Worm (Caenorhabditis elegans) whole organism, L4 larva: ENCODE results near the gene R04B5.5.
A peak's percentile ranks its signal among the peaks of the same experiment; 100 is the strongest.

Experiments used
- F37D6.2 ChIP-seq: sonication (generic microtip); optimal IDR thresholded peaks from 2 replicates; lab custom pipeline; 2016; ENCODE audit warnings: mild to moderate bottlenecking, missing genetic modification characterization, missing compliant biosample characterization
- F44E2.7 ChIP-seq: fragments of 200-800 bp; sonication (Bioruptor generic); IDR thresholded peaks from 2 replicates; pipeline ENCODE4 v2.1.2; 2022; ENCODE audit warnings: missing genetic modification characterization, missing compliant biosample characterization
- R02D3.7 ChIP-seq: fragments of 150-350 bp; sonication (generic microtip); optimal IDR thresholded peaks from 3 replicates; lab custom pipeline; 2014; ENCODE audit warnings: missing biosample characterization, missing genetic modification characterization
- T20F7.1 ChIP-seq: fragments of 200-800 bp; sonication (Bioruptor generic); optimal IDR thresholded peaks from 2 replicates; lab custom pipeline; 2018; ENCODE audit warnings: mild to moderate bottlenecking, missing genetic modification characterization, missing compliant biosample characterization
- Y75B8A.6 ChIP-seq: fragments of 200-800 bp; sonication (Bioruptor generic); IDR thresholded peaks from 2 replicates; pipeline ENCODE4 v1.3.6; 2022; ENCODE audit warnings: missing genetic modification reagents, missing genetic modification characterization, missing compliant biosample characterization
- ZK546.5 ChIP-seq, 2 experiments: sonication (generic microtip); optimal IDR thresholded peaks; 2 replicates each; lab custom pipeline; 2017; ENCODE audit warnings: missing biosample characterization in 2 of 2, missing genetic modification characterization in 2 of 2
- aly-2 ChIP-seq: sonication (generic microtip); optimal IDR thresholded peaks from 2 replicates; lab custom pipeline; 2018; ENCODE audit warnings: missing biosample characterization, missing genetic modification characterization
- ceh-62 ChIP-seq: sonication (generic microtip); optimal IDR thresholded peaks from 2 replicates; lab custom pipeline; 2017; ENCODE audit warnings: missing biosample characterization, missing genetic modification characterization
- ceh-82 ChIP-seq: sonication (generic microtip); optimal IDR thresholded peaks from 2 replicates; lab custom pipeline; 2017; ENCODE audit warnings: missing biosample characterization, missing genetic modification characterization
- ces-1 ChIP-seq: fragments of 150-350 bp; sonication (generic microtip); optimal IDR thresholded peaks from 4 replicates; lab custom pipeline; 2014; ENCODE audit warnings: missing biosample characterization, missing genetic modification reagents, missing genetic modification characterization
- daf-16 ChIP-seq, 3 experiments: sonication (generic microtip); optimal IDR thresholded peaks; 2 replicates each; lab custom pipeline; 2016 to 2017; ENCODE audit warnings: missing genetic modification characterization in 3 of 3, missing genetic modification reagents in 3 of 3, mild to moderate bottlenecking in 2 of 3, missing compliant biosample characterization in 2 of 3, missing biosample characterization in 1 of 3, moderate library complexity in 1 of 3
- daf-19 ChIP-seq: fragments of 200-800 bp; sonication (Bioruptor generic); conservative IDR thresholded peaks from 2 replicates; pipeline ENCODE4 v1.3.6; 2022; ENCODE audit warnings: missing genetic modification characterization, missing compliant biosample characterization
- dmd-6 ChIP-seq: fragments of 200-800 bp; sonication (Bioruptor generic); IDR thresholded peaks from 2 replicates; pipeline ENCODE4 v1.3.6; 2022; ENCODE audit warnings: missing genetic modification reagents, missing genetic modification characterization, missing compliant biosample characterization
- dmd-8 ChIP-seq: fragments of 200-800 bp; sonication (Bioruptor generic); IDR thresholded peaks from 2 replicates; pipeline ENCODE4 v1.3.6; 2022; ENCODE audit warnings: missing genetic modification characterization, missing compliant biosample characterization
- dve-1 ChIP-seq: sonication (generic microtip); optimal IDR thresholded peaks from 2 replicates; lab custom pipeline; 2017; ENCODE audit warnings: antibody characterized with exemption, mild to moderate bottlenecking, missing genetic modification characterization, missing compliant biosample characterization; ENCODE audit not compliant: insufficient read depth
- egl-43 ChIP-seq: fragments of 200-800 bp; sonication (Bioruptor generic); IDR thresholded peaks from 2 replicates; pipeline ENCODE4 v1.3.6; 2022; ENCODE audit warnings: missing genetic modification reagents, missing genetic modification characterization, missing compliant biosample characterization
- hlh-11 ChIP-seq: fragments of 200-800 bp; sonication (Bioruptor generic); optimal IDR thresholded peaks from 2 replicates; lab custom pipeline; 2018; ENCODE audit warnings: mild to moderate bottlenecking, missing genetic modification characterization, missing compliant biosample characterization
- hlh-30 ChIP-seq: sonication (generic microtip); optimal IDR thresholded peaks from 2 replicates; lab custom pipeline; 2017; ENCODE audit warnings: antibody characterized with exemption, mild to moderate bottlenecking, missing genetic modification characterization, missing compliant biosample characterization; ENCODE audit not compliant: insufficient read depth
- hmg-1.1 ChIP-seq: fragments of 200-800 bp; sonication (Bioruptor generic); IDR thresholded peaks from 2 replicates; pipeline ENCODE4 v1.3.6; 2022; ENCODE audit warnings: missing genetic modification reagents, missing genetic modification characterization, missing compliant biosample characterization
- jun-1 ChIP-seq: fragments of 150-350 bp; optimal IDR thresholded peaks from 2 replicates; lab custom pipeline; 2014; ENCODE audit warnings: missing biosample characterization, missing genetic modification reagents, missing genetic modification characterization
- lin-13 ChIP-seq: fragments of 150-350 bp; optimal IDR thresholded peaks from 2 replicates; lab custom pipeline; 2014; ENCODE audit warnings: missing biosample characterization, missing genetic modification reagents, missing genetic modification characterization
- lin-15B ChIP-seq: fragments of 150-350 bp; sonication (generic microtip); optimal IDR thresholded peaks from 3 replicates; lab custom pipeline; 2014; ENCODE audit warnings: missing biosample characterization, missing genetic modification characterization
- lin-29 ChIP-seq: fragments of 200-800 bp; sonication (Bioruptor generic); IDR thresholded peaks from 2 replicates; pipeline ENCODE4 v1.3.6; 2022; ENCODE audit warnings: missing genetic modification reagents, missing genetic modification characterization, missing compliant biosample characterization
- lir-3 ChIP-seq: sonication (generic microtip); optimal IDR thresholded peaks from 2 replicates; lab custom pipeline; 2016; ENCODE audit warnings: mild to moderate bottlenecking, missing genetic modification characterization, missing compliant biosample characterization
- madf-9 ChIP-seq: fragments of 200-800 bp; sonication (Bioruptor generic); conservative IDR thresholded peaks from 2 replicates; pipeline ENCODE4 v1.3.6; 2022; ENCODE audit warnings: missing genetic modification reagents, missing genetic modification characterization, missing compliant biosample characterization
- mep-1 ChIP-seq: fragments of 150-350 bp; sonication (generic microtip); optimal IDR thresholded peaks from 3 replicates; lab custom pipeline; 2014; ENCODE audit warnings: missing biosample characterization, missing genetic modification characterization
- mes-2 ChIP-seq: sonication (generic microtip); optimal IDR thresholded peaks from 2 replicates; lab custom pipeline; 2016; ENCODE audit warnings: missing genotype, mild to moderate bottlenecking, missing genetic modification characterization, missing compliant biosample characterization; ENCODE audit not compliant: poor library complexity, severe bottlenecking
- mxl-2 ChIP-seq: fragments of 200-800 bp; sonication (Bioruptor generic); conservative IDR thresholded peaks from 2 replicates; pipeline ENCODE4 v1.3.6; 2022; ENCODE audit warnings: missing genetic modification reagents, missing genetic modification characterization, missing compliant biosample characterization
- mxl-3 ChIP-seq: fragments of 200-800 bp; sonication (Bioruptor generic); optimal IDR thresholded peaks from 2 replicates; lab custom pipeline; 2018; ENCODE audit warnings: mild to moderate bottlenecking, missing genetic modification characterization, missing compliant biosample characterization
- nhr-10 ChIP-seq: fragments of 150-350 bp; optimal IDR thresholded peaks from 2 replicates; lab custom pipeline; 2014; ENCODE audit warnings: missing biosample characterization, missing genetic modification characterization
- nhr-11 ChIP-seq: fragments of 150-350 bp; optimal IDR thresholded peaks from 2 replicates; lab custom pipeline; 2014; ENCODE audit warnings: missing biosample characterization, missing genetic modification characterization
- nhr-111 ChIP-seq: fragments of 200-800 bp; sonication (Bioruptor generic); optimal IDR thresholded peaks from 2 replicates; lab custom pipeline; 2018; ENCODE audit warnings: mild to moderate bottlenecking, missing genetic modification characterization, missing compliant biosample characterization
- nhr-25 ChIP-seq: sonication (generic microtip); optimal IDR thresholded peaks from 2 replicates; lab custom pipeline; 2017; ENCODE audit warnings: missing genetic modification characterization, mild to moderate bottlenecking, missing compliant biosample characterization, antibody characterized with exemption, moderate library complexity, borderline replicate concordance; ENCODE audit not compliant: insufficient read depth
- nhr-48 ChIP-seq: sonication (generic microtip); optimal IDR thresholded peaks from 2 replicates; lab custom pipeline; 2016; ENCODE audit warnings: mild to moderate bottlenecking, missing genetic modification characterization, missing compliant biosample characterization
- nhr-6 ChIP-seq: fragments of 150-350 bp; optimal IDR thresholded peaks from 2 replicates; lab custom pipeline; 2014; ENCODE audit warnings: missing biosample characterization, missing genetic modification characterization
- nhr-76 ChIP-seq: fragments of 150-350 bp; optimal IDR thresholded peaks from 2 replicates; lab custom pipeline; 2014; ENCODE audit warnings: missing biosample characterization, missing genetic modification characterization
- pha-4 ChIP-seq, 2 experiments: fragments of 150-350 bp in 1 of 2; fragments of 200-800 bp in 1 of 2; sonication (Bioruptor generic) in 1 of 2; IDR thresholded peaks in 1 of 2; optimal IDR thresholded peaks in 1 of 2; 2 replicates each; pipeline versions ENCODE4 v1.3.6 to Lab custom; 2014 to 2022; ENCODE audit warnings: missing genetic modification characterization in 2 of 2, missing genetic modification reagents in 2 of 2, missing biosample characterization in 1 of 2, missing compliant biosample characterization in 1 of 2
- php-3 ChIP-seq: fragments of 200-800 bp; sonication (Bioruptor generic); IDR thresholded peaks from 2 replicates; pipeline ENCODE4 v1.3.6; 2022; ENCODE audit warnings: missing genetic modification reagents, missing genetic modification characterization, missing compliant biosample characterization
- rbr-2 ChIP-seq: sonication (generic microtip); optimal IDR thresholded peaks from 2 replicates; lab custom pipeline; 2016; ENCODE audit warnings: missing genotype, missing genetic modification characterization, missing compliant biosample characterization
- snpc-4 ChIP-seq: fragments of 150-350 bp; optimal IDR thresholded peaks from 2 replicates; lab custom pipeline; 2014; ENCODE audit warnings: missing biosample characterization, missing genetic modification characterization
- spr-3 ChIP-seq: fragments of 200-800 bp; sonication (Bioruptor generic); optimal IDR thresholded peaks from 2 replicates; lab custom pipeline; 2018; ENCODE audit warnings: mild to moderate bottlenecking, missing genetic modification characterization, missing compliant biosample characterization
- tra-1 ChIP-seq: fragments of 200-800 bp; sonication (Bioruptor generic); IDR thresholded peaks from 2 replicates; pipeline ENCODE4 v1.3.6; 2022; ENCODE audit warnings: missing genetic modification reagents, missing genetic modification characterization, missing compliant biosample characterization
- unc-130 ChIP-seq: sonication (generic microtip); optimal IDR thresholded peaks from 2 replicates; lab custom pipeline; 2016; ENCODE audit warnings: missing genetic modification reagents, missing genetic modification characterization, missing compliant biosample characterization
- unc-39 ChIP-seq: sonication (generic microtip); optimal IDR thresholded peaks from 2 replicates; lab custom pipeline; 2017; ENCODE audit warnings: missing biosample characterization, missing genetic modification characterization
- unc-62 ChIP-seq, 3 experiments: fragments of 150-350 bp in 1 of 3; sonication (generic microtip); optimal IDR thresholded peaks in 2 of 3; peaks in 1 of 3; 1 replicate in 1 of 3; 2 replicates in 2 of 3; lab custom pipeline; 2014 to 2017; ENCODE audit warnings: missing biosample characterization in 3 of 3, missing genetic modification characterization in 3 of 3, missing genetic modification reagents in 3 of 3, missing genotype in 1 of 3
- vab-7 ChIP-seq: fragments of 200-800 bp; sonication (Bioruptor generic); IDR thresholded peaks from 2 replicates; pipeline ENCODE4 v1.3.6; 2022; ENCODE audit warnings: missing genetic modification reagents, missing genetic modification characterization, missing compliant biosample characterization
- zag-1 ChIP-seq: fragments of 150-350 bp; optimal IDR thresholded peaks from 2 replicates; lab custom pipeline; 2014; ENCODE audit warnings: missing biosample characterization, missing genetic modification characterization
- zfp-2 ChIP-seq: sonication (generic microtip); optimal IDR thresholded peaks from 2 replicates; lab custom pipeline; 2016; ENCODE audit warnings: mild to moderate bottlenecking, missing genetic modification characterization, missing compliant biosample characterization
- zfp-3 ChIP-seq: fragments of 200-800 bp; sonication (Bioruptor generic); conservative IDR thresholded peaks from 2 replicates; pipeline ENCODE4 v1.3.6; 2022; ENCODE audit warnings: missing genetic modification reagents, missing genetic modification characterization, missing compliant biosample characterization
- zip-11 ChIP-seq: fragments of 200-800 bp; sonication (Bioruptor generic); IDR thresholded peaks from 2 replicates; pipeline ENCODE4 v1.3.6; 2022; ENCODE audit warnings: missing genetic modification characterization, missing compliant biosample characterization

The R04B5.5 gene

DNA sequence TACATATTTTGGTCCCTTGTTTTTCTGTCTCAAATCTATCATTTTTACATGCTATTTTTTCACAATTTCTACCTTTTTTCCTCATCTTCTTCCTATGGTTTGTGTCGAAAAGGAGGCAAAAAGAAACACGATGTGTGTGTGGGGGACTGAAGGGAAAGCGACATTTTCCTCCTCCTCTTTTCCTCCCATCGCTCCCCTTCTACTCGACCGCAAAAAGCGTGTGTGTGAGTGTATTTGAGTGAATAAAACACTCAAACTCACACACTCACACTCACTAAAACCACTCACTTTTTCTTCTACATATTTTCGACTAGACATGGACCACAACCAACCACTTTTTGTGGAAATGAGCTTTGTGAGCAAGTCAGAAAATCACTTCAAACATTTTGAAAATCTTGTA is 45.8 kb upstream of the R04B5.5 start (continued):
- no peak for TF ChIP-seq ZK546.5 (tag; optimal IDR thresholded peaks at IDR 0.05; lab: Kevin White, UChicago)
- no peak for TF ChIP-seq nhr-111
- peak; percentile 57 for TF ChIP-seq mes-2 (tag; lab: Kevin White, UChicago)
- no peak for TF ChIP-seq F44E2.7
- TF ChIP-seq unc-62 (GFP tag; optimal IDR thresholded peaks at IDR 0.05 in 1 of 2; lab: Kevin White, UChicago), result no peak
- no peak for TF ChIP-seq unc-62 (tag; optimal IDR thresholded peaks at IDR 0.05; lab: Kevin White, UChicago)
- TF ChIP-seq hmg-1.1 (GFP tag; lab: Robert Waterston, UW), result peak; percentile 49; the same call in 1 of the 2 replicates
- no peak for TF ChIP-seq ceh-62
- peak; percentile 17 for TF ChIP-seq mxl-3
- no peak for TF ChIP-seq madf-9 (GFP tag; lab: Robert Waterston, UW)
- TF ChIP-seq egl-43 (GFP tag; lab: Robert Waterston, UW), result 0 out of 2 replicates have a peak, but pooled peaks have one; percentile 20
- no peak for TF ChIP-seq mxl-2 (GFP tag; lab: Robert Waterston, UW)
- TF ChIP-seq mep-1 (tag; lab: Kevin White, UChicago), result peak; percentile 52
- no peak for TF ChIP-seq zfp-2 (tag; lab: Kevin White, UChicago)
- no peak for TF ChIP-seq F37D6.2 (tag; lab: Kevin White, UChicago)
- TF ChIP-seq lin-15B (tag; lab: Kevin White, UChicago), result no peak
- no peak for TF ChIP-seq nhr-6 (tag; lab: Kevin White, UChicago)
- no peak for TF ChIP-seq nhr-10 (tag; lab: Kevin White, UChicago)
- no peak for TF ChIP-seq pha-4 (GFP tag; IDR thresholded peaks at IDR 0.05; lab: Robert Waterston, UW)
- no peak for TF ChIP-seq pha-4 (tag; optimal IDR thresholded peaks at IDR 0.05; lab: Kevin White, UChicago)
- no peak for TF ChIP-seq zfp-3 (GFP tag; lab: Robert Waterston, UW)
- TF ChIP-seq unc-130 (GFP tag; lab: Kevin White, UChicago), result no peak
- no peak for TF ChIP-seq lin-13 (GFP tag; lab: Kevin White, UChicago)
- no peak for TF ChIP-seq nhr-76
- TF ChIP-seq zag-1 (tag; lab: Kevin White, UChicago), result no peak
- peak; percentile 24 for TF ChIP-seq dve-1 (tag; lab: Kevin White, UChicago)
- no peak for TF ChIP-seq nhr-25
- no peak for TF ChIP-seq R02D3.7 (tag; lab: Kevin White, UChicago)
- TF ChIP-seq php-3 (GFP tag; lab: Robert Waterston, UW), result no peak
- TF ChIP-seq T20F7.1 (GFP tag; lab: Kevin White, UChicago), result no peak
- TF ChIP-seq hlh-30 (tag; lab: Kevin White, UChicago), result peak; percentile 31
- peak; percentile 39 for TF ChIP-seq rbr-2
- TF ChIP-seq jun-1 (tag; lab: Kevin White, UChicago), result no peak
- TF ChIP-seq vab-7 (GFP tag; lab: Robert Waterston, UW), result no peak
- TF ChIP-seq nhr-11 (tag; lab: Kevin White, UChicago), result no peak
- peak; percentile 54 for TF ChIP-seq dmd-6
- TF ChIP-seq zip-11 (GFP tag; lab: Robert Waterston, UW), result no peak
- TF ChIP-seq hlh-11 (tag; lab: Kevin White, UChicago), result peak; percentile 54
- TF ChIP-seq aly-2 (tag; lab: Kevin White, UChicago), result no peak
- no peak for TF ChIP-seq daf-16 (GFP tag; optimal IDR thresholded peaks at IDR 0.05; lab: Kevin White, UChicago)
- no peak for TF ChIP-seq daf-16 (tag; optimal IDR thresholded peaks at IDR 0.05; lab: Kevin White, UChicago)
- TF ChIP-seq unc-39, result no peak
- TF ChIP-seq daf-19, result no peak
- TF ChIP-seq snpc-4, result no peak
- no peak for TF ChIP-seq dmd-8 (GFP tag; lab: Robert Waterston, UW)
- TF ChIP-seq ces-1, result no peak
- no peak for TF ChIP-seq lir-3 (tag; lab: Kevin White, UChicago)
- no peak for TF ChIP-seq lin-29 (GFP tag; lab: Robert Waterston, UW)
- TF ChIP-seq spr-3, result no peak
- TF ChIP-seq tra-1 (GFP tag; lab: Robert Waterston, UW), result peak; percentile 23; the same call in 1 of the 2 replicates
- TF ChIP-seq Y75B8A.6 (GFP tag; lab: Robert Waterston, UW), result no peak
- no peak for TF ChIP-seq ceh-82
- no peak for TF ChIP-seq nhr-48 (tag; lab: Kevin White, UChicago)
